Worm (Caenorhabditis elegans) whole organism, L2 larva: ENCODE measurements around the gene F09B9.5.

Experiments used
- C34F6.9 ChIP-seq: fragments of 150-350 bp; optimal IDR thresholded peaks from 2 replicates; lab custom pipeline; 2014; ENCODE audit warnings: missing biosample characterization, missing genetic modification characterization
- F13H6.1 ChIP-seq: sonication (generic microtip); optimal IDR thresholded peaks from 2 replicates; lab custom pipeline; 2016; ENCODE audit warnings: missing genetic modification characterization, missing compliant biosample characterization
- R02D3.7 ChIP-seq: fragments of 150-350 bp; optimal IDR thresholded peaks from 2 replicates; lab custom pipeline; 2014; ENCODE audit warnings: missing biosample characterization, missing genetic modification characterization
- Y55F3AM.14 ChIP-seq: fragments of 200-800 bp; sonication (Bioruptor generic); optimal IDR thresholded peaks from 2 replicates; lab custom pipeline; 2018; ENCODE audit warnings: mild to moderate bottlenecking, missing genetic modification characterization, missing compliant biosample characterization
- ZK546.5 ChIP-seq: sonication (generic microtip); optimal IDR thresholded peaks from 2 replicates; lab custom pipeline; 2017; ENCODE audit warnings: missing biosample characterization, missing genetic modification characterization
- alr-1 ChIP-seq: fragments of 150-350 bp; optimal IDR thresholded peaks from 2 replicates; lab custom pipeline; 2014; ENCODE audit warnings: missing biosample characterization, missing genetic modification characterization
- aly-2 ChIP-seq: fragments of 150-350 bp; optimal IDR thresholded peaks from 2 replicates; lab custom pipeline; 2014; ENCODE audit warnings: missing biosample characterization, missing genetic modification characterization
- ama-1 ChIP-seq: fragments of 150-350 bp; optimal IDR thresholded peaks from 2 replicates; lab custom pipeline; 2018; ENCODE audit warnings: inconsistent platforms
- blmp-1 ChIP-seq: sonication (generic microtip); optimal IDR thresholded peaks from 2 replicates; lab custom pipeline; 2017; ENCODE audit warnings: missing genetic modification characterization, mild to moderate bottlenecking, missing compliant biosample characterization, antibody characterized with exemption, moderate library complexity; ENCODE audit not compliant: insufficient read depth
- ceh-16 ChIP-seq: fragments of 150-350 bp; optimal IDR thresholded peaks from 2 replicates; lab custom pipeline; 2014; ENCODE audit warnings: missing biosample characterization, missing genetic modification characterization
- ceh-82 ChIP-seq: fragments of 150-350 bp; optimal IDR thresholded peaks from 2 replicates; lab custom pipeline; 2014; ENCODE audit warnings: missing biosample characterization, missing genetic modification characterization
- dmd-4 ChIP-seq: sonication (generic microtip); optimal IDR thresholded peaks from 2 replicates; lab custom pipeline; 2017; ENCODE audit warnings: missing biosample characterization, missing genetic modification characterization
- egl-27 ChIP-seq: sonication (generic microtip); optimal IDR thresholded peaks from 3 replicates; lab custom pipeline; 2017; ENCODE audit warnings: missing biosample characterization, missing genetic modification reagents, missing genetic modification characterization
- elt-1 ChIP-seq: fragments of 150-350 bp; optimal IDR thresholded peaks from 2 replicates; lab custom pipeline; 2014; ENCODE audit warnings: missing biosample characterization, missing genetic modification characterization
- fos-1 ChIP-seq: fragments of 150-350 bp; optimal IDR thresholded peaks from 2 replicates; lab custom pipeline; 2014; ENCODE audit warnings: missing biosample characterization, missing genetic modification characterization
- gmeb-1 ChIP-seq: fragments of 150-350 bp; optimal IDR thresholded peaks from 2 replicates; lab custom pipeline; 2014; ENCODE audit warnings: missing biosample characterization, missing genetic modification characterization
- lin-11 ChIP-seq: fragments of 150-350 bp; sonication (generic microtip); optimal IDR thresholded peaks from 2 replicates; lab custom pipeline; 2014; ENCODE audit warnings: missing biosample characterization, missing genetic modification characterization, inconsistent platforms, mixed read lengths
- lin-13 ChIP-seq: fragments of 150-350 bp; optimal IDR thresholded peaks from 2 replicates; lab custom pipeline; 2014; ENCODE audit warnings: missing biosample characterization, missing genetic modification reagents, missing genetic modification characterization
- mab-5 ChIP-seq: fragments of 150-350 bp; optimal IDR thresholded peaks from 2 replicates; lab custom pipeline; 2014; ENCODE audit warnings: missing biosample characterization, missing genetic modification characterization
- mbf-1 ChIP-seq: sonication (generic microtip); optimal IDR thresholded peaks from 2 replicates; lab custom pipeline; 2017; ENCODE audit warnings: missing biosample characterization, missing genetic modification characterization
- mdl-1 ChIP-seq, 2 experiments: fragments of 150-350 bp in 1 of 2; sonication (generic microtip) in 1 of 2; optimal IDR thresholded peaks; 2 replicates each; lab custom pipeline; 2017; ENCODE audit warnings: missing biosample characterization in 2 of 2, missing genetic modification characterization in 2 of 2
- nhr-10 ChIP-seq: sonication (generic microtip); optimal IDR thresholded peaks from 2 replicates; lab custom pipeline; 2017; ENCODE audit warnings: missing biosample characterization, missing genetic modification characterization
- nhr-11 ChIP-seq: fragments of 150-350 bp; optimal IDR thresholded peaks from 2 replicates; lab custom pipeline; 2014; ENCODE audit warnings: missing biosample characterization, missing genetic modification characterization
- nhr-129 ChIP-seq: fragments of 150-350 bp; optimal IDR thresholded peaks from 2 replicates; lab custom pipeline; 2014; ENCODE audit warnings: missing biosample characterization, missing genetic modification characterization
- nhr-21 ChIP-seq: fragments of 150-350 bp; optimal IDR thresholded peaks from 2 replicates; lab custom pipeline; 2014; ENCODE audit warnings: missing biosample characterization, missing genetic modification characterization
- nhr-23 ChIP-seq: fragments of 150-350 bp; optimal IDR thresholded peaks from 2 replicates; lab custom pipeline; 2014; ENCODE audit warnings: missing biosample characterization, missing genetic modification reagents, missing genetic modification characterization
- nhr-237 ChIP-seq: fragments of 150-350 bp; optimal IDR thresholded peaks from 2 replicates; lab custom pipeline; 2014; ENCODE audit warnings: missing biosample characterization, missing genetic modification characterization
- nhr-6 ChIP-seq: fragments of 150-350 bp; optimal IDR thresholded peaks from 2 replicates; lab custom pipeline; 2014; ENCODE audit warnings: missing biosample characterization, missing genetic modification characterization
- nhr-77 ChIP-seq: fragments of 150-350 bp; optimal IDR thresholded peaks from 2 replicates; lab custom pipeline; 2014; ENCODE audit warnings: missing biosample characterization, missing genetic modification characterization
- peb-1 ChIP-seq: fragments of 150-350 bp; optimal IDR thresholded peaks from 2 replicates; lab custom pipeline; 2014; ENCODE audit warnings: missing biosample characterization, missing genetic modification characterization
- sem-4 ChIP-seq: fragments of 150-350 bp; optimal IDR thresholded peaks from 2 replicates; lab custom pipeline; 2014; ENCODE audit warnings: missing biosample characterization, missing genetic modification reagents, missing genetic modification characterization
- skn-1 ChIP-seq: sonication (generic microtip); optimal IDR thresholded peaks from 2 replicates; lab custom pipeline; 2017; ENCODE audit warnings: missing biosample characterization, missing genetic modification characterization
- sma-3 ChIP-seq: sonication (generic microtip); optimal IDR thresholded peaks from 2 replicates; lab custom pipeline; 2016; ENCODE audit warnings: missing genetic modification reagents, missing genetic modification characterization, missing compliant biosample characterization
- sma-9 ChIP-seq, 2 experiments: fragments of 150-350 bp in 1 of 2; sonication (generic microtip) in 1 of 2; optimal IDR thresholded peaks; 2 replicates each; lab custom pipeline; 2014 to 2016; ENCODE audit warnings: missing genetic modification characterization in 2 of 2, mild to moderate bottlenecking in 1 of 2, missing biosample characterization in 1 of 2, missing compliant biosample characterization in 1 of 2, missing genetic modification reagents in 1 of 2, moderate library complexity in 1 of 2
- unc-39 ChIP-seq: fragments of 150-350 bp; optimal IDR thresholded peaks from 2 replicates; lab custom pipeline; 2014; ENCODE audit warnings: missing biosample characterization, missing genetic modification characterization
- unc-55 ChIP-seq: fragments of 150-350 bp; sonication (generic microtip); optimal IDR thresholded peaks from 3 replicates; lab custom pipeline; 2014; ENCODE audit warnings: missing biosample characterization, missing genetic modification reagents, missing genetic modification characterization
- unc-62 ChIP-seq: fragments of 150-350 bp; optimal IDR thresholded peaks from 2 replicates; lab custom pipeline; 2014; ENCODE audit warnings: missing biosample characterization, missing genetic modification reagents, missing genetic modification characterization
- zag-1 ChIP-seq: fragments of 150-350 bp; optimal IDR thresholded peaks from 2 replicates; lab custom pipeline; 2014; ENCODE audit warnings: missing biosample characterization, missing genetic modification characterization
- ztf-11 ChIP-seq: sonication (generic microtip); optimal IDR thresholded peaks from 2 replicates; lab custom pipeline; 2017; ENCODE audit warnings: missing biosample characterization, missing genetic modification characterization
- ztf-4 ChIP-seq: fragments of 150-350 bp; optimal IDR thresholded peaks from 2 replicates; lab custom pipeline; 2014; ENCODE audit warnings: missing biosample characterization, missing genetic modification characterization

F09B9.5 gene

DNA sequence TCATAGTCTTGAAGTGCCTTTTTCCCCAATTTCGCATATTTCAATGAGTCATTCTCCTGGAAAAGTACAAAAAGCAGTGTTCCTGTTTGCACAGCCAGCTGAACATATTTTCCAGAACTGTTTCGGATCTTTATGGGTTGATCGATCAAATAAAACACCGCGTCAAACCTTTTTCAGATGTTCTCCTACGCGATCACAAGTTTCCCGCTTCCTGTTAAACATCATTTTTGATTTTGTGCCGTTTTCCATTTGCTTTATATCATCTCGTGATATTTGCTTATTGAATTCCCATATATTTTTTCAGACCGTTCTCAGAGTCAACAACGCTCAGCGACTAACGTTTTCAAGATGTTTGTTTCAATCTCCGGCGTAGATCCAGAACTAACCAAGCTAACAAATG is 20.1 kb downstream of the F09B9.5 start, which contains the start of gene C07A4.3:
Gene C07A4.3, plus strand, starts transcription at position 301 of the 400 bp plus-strand sequence.
- TF ChIP-seq unc-39 (no peak), fos-1 (tag; lab: Kevin White, UChicago) (no peak), sma-3 (no peak), gmeb-1 (tag; lab: Kevin White, UChicago) (no peak), mbf-1 (tag; lab: Kevin White, UChicago) (no peak), R02D3.7 (no peak), ceh-82 (tag; lab: Kevin White, UChicago) (no peak), ZK546.5 (no peak), lin-11 (tag; lab: Kevin White, UChicago) (no peak), zag-1 (tag; lab: Kevin White, UChicago) (no peak), sem-4 (tag; lab: Kevin White, UChicago) (no peak), peb-1 (tag; lab: Kevin White, UChicago) (no peak), elt-1 (tag; lab: Kevin White, UChicago) (no peak), nhr-77 (tag; lab: Kevin White, UChicago) (no peak), ztf-11 (tag; lab: Kevin White, UChicago) (no peak), mab-5 (tag; lab: Kevin White, UChicago) (no peak), blmp-1 (tag; lab: Kevin White, UChicago) (no peak), Y55F3AM.14 (GFP tag; lab: Kevin White, UChicago) (no peak), ama-1 (no peak)

DNA sequence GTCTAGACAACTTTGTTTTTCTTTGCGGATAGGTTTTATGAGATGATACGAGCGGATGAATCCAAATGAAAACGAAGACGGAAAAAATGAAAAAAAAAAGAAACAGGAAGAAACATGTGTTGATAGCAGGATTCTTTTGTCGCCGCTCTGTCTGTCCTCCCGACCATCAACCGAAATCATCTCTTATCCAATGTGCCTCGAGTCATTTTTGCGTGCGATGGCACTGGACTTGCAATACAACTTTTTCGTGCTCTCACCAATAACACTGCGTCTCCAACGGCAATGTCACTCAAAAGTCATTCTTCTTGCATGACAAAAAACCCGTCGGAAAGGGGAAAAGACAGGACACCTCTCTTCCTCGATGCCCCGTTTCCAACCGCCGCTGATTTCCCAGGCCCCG is 21.7 kb downstream of the F09B9.5 start, which contains the start of gene ncs-4:
Gene ncs-4, plus strand, starts transcription at position 227 of the 400 bp plus-strand sequence.
- TF ChIP-seq nhr-21 (tag; lab: Kevin White, UChicago) (no peak), nhr-129 (tag; lab: Kevin White, UChicago) (peak; percentile 61), elt-1 (tag; lab: Kevin White, UChicago) (no peak), ztf-11 (tag; lab: Kevin White, UChicago) (no peak), sma-9 (GFP tag; optimal IDR thresholded peaks at IDR 0.05; lab: Kevin White, UChicago) (peak; percentile 53), sma-9 (tag; optimal IDR thresholded peaks at IDR 0.05; lab: Kevin White, UChicago) (no peak), F13H6.1 (tag; lab: Kevin White, UChicago) (peak; percentile 48), sem-4 (tag; lab: Kevin White, UChicago) (no peak)

DNA sequence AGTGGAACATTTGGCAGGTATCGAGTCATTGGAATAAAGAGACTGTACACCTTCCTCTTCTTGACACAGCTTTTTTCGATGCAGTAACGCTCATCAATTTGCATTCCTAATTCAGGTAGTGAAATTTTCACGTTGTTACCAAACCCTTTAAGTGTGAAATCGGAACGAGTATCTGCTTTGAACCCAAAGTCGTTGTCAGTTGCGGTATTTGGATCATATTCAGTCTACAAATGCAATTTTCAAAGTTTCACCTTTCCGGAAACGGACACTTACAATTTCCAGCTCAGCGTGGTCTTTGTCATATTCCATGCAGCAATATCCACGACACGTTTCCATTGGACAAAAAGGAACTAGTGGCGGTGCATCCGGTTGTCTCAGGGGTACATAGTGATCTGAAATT is 28.0 kb downstream of the F09B9.5 start:
- TF ChIP-seq R02D3.7 (no peak), dmd-4 (tag; lab: Kevin White, UChicago) (no peak), blmp-1 (tag; lab: Kevin White, UChicago) (no peak), ztf-4 (tag; lab: Kevin White, UChicago) (no peak)

DNA sequence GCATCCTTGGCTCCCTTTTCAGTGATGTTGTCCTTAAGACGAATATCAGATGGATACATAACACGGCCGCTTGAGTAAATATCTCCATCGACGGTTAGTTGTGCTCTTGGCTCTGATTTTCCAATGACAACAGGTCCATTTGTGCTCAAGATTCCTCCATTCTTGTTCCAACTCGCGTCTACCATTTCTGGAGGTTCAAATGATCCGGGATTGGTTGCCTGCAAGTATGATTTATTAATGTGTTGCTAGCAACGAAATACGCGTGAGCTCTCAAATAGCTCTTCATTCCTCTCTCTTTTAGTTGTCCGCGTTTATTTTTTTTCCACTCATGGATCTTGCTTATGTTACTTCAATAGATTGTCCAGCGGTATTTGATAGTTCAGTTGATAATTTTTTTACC is 29.1 kb downstream of the F09B9.5 start, which contains the start of gene arrd-28:
Gene arrd-28, plus strand, starts transcription at position 301 of the 400 bp plus-strand sequence.
- TF ChIP-seq alr-1 (tag; lab: Kevin White, UChicago) (no peak), aly-2 (tag; lab: Kevin White, UChicago) (no peak), gmeb-1 (tag; lab: Kevin White, UChicago) (no peak), elt-1 (tag; lab: Kevin White, UChicago) (no peak), nhr-129 (tag; lab: Kevin White, UChicago) (no peak), nhr-23 (tag; lab: Kevin White, UChicago) (no peak), F13H6.1 (tag; lab: Kevin White, UChicago) (no peak)

DNA sequence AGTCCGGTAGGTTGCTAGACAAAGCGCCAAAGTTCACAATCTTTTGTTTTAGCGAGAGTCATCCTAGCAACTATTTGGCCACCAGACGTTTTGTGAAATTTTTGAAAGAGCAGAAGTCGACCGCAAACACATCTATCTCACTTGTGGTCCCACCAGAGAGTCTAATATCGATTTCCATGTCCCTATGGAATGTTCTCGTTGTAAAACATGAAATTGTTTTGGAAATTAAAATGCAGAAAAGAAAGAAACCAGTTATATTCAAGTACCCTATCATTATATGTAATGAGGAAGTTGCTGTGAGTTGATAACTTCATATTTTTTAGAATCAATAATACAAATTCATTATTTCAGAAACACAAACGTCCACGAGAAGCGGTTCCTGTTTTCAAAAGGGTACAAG is 30.1 kb downstream of the F09B9.5 start:
- TF ChIP-seq ztf-11 (tag; lab: Kevin White, UChicago) (no peak), sma-9 (GFP tag; optimal IDR thresholded peaks at IDR 0.05; lab: Kevin White, UChicago) (no peak), sma-9 (tag; optimal IDR thresholded peaks at IDR 0.05; lab: Kevin White, UChicago) (no peak), gmeb-1 (tag; lab: Kevin White, UChicago) (no peak), skn-1 (tag; lab: Kevin White, UChicago) (no peak), fos-1 (tag; lab: Kevin White, UChicago) (no peak), nhr-21 (tag; lab: Kevin White, UChicago) (no peak), sem-4 (tag; lab: Kevin White, UChicago) (no peak), unc-39 (no peak)

DNA sequence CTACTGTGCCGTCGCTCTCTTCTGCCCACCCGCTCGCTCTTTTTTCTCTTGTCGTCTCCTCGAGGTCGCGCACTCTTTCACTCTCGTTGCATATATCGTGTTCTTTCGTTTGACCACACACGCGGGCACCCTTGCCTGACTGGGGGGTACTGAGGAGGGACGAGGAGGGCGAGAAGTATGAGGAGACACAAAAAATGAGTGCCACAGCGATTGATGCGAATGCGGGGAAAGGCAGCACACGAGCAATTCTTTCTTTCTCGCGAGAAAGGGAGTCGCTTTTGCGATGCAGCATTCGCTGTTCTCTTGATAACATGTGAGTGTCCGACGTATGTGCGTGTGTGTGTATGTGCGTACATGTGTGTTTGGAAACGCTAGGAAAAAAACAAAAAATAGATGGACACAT is 33.9 kb downstream of the F09B9.5 start:
- TF ChIP-seq F13H6.1 (tag; lab: Kevin White, UChicago): peak; percentile 93
- TF ChIP-seq nhr-6 (tag; lab: Kevin White, UChicago): peak; percentile 50
- TF ChIP-seq dmd-4 (tag; lab: Kevin White, UChicago): no peak
- no peak for TF ChIP-seq nhr-237
- TF ChIP-seq R02D3.7: no peak
- peak; percentile 85 for TF ChIP-seq unc-55 (GFP tag; lab: Kevin White, UChicago)
- peak; percentile 34 for TF ChIP-seq sma-3
- TF ChIP-seq peb-1 (tag; lab: Kevin White, UChicago): no peak
- no peak for TF ChIP-seq nhr-11 (tag; lab: Kevin White, UChicago)
- TF ChIP-seq nhr-21 (tag; lab: Kevin White, UChicago): peak; percentile 74
- TF ChIP-seq egl-27 (tag; lab: Kevin White, UChicago): peak; percentile 79
- peak; percentile 75 for TF ChIP-seq ceh-16 (tag; lab: Kevin White, UChicago)
- peak; percentile 77 to 93 for TF ChIP-seq mdl-1 (tag; optimal IDR thresholded peaks at IDR 0.05; lab: Kevin White, UChicago)
- peak; percentile 87 for TF ChIP-seq zag-1 (tag; lab: Kevin White, UChicago)
- peak; percentile 92 for TF ChIP-seq C34F6.9
- TF ChIP-seq ama-1: no peak
- TF ChIP-seq unc-62 (GFP tag; lab: Kevin White, UChicago): peak; percentile 12
- peak; percentile 59 for TF ChIP-seq lin-13 (GFP tag; lab: Kevin White, UChicago)
- peak; percentile 12 for TF ChIP-seq sma-9 (GFP tag; optimal IDR thresholded peaks at IDR 0.05; lab: Kevin White, UChicago)
- TF ChIP-seq sma-9 (tag; optimal IDR thresholded peaks at IDR 0.05; lab: Kevin White, UChicago): no peak
- TF ChIP-seq nhr-10 (tag; lab: Kevin White, UChicago): no peak
